Fruit fly (Drosophila melanogaster) whole organism, embryonic: ENCODE results near the gene CBP.
A peak's percentile ranks its signal among the peaks of the same experiment; 100 is the strongest.

Experiments used
- Asciz ChIP-seq: fragments of 200-800 bp; sonication (Bioruptor generic); optimal IDR thresholded peaks from 2 replicates; lab custom pipeline; 2017; ENCODE audit warnings: missing biosample characterization, mild to moderate bottlenecking, missing genetic modification characterization, missing genetic modification reagents
- C15 ChIP-seq: fragments of 200-800 bp; sonication (Bioruptor generic); IDR thresholded peaks from 3 replicates; pipeline ENCODE4 v1.3.6; 2022; ENCODE audit warnings: missing biosample characterization, missing genetic modification characterization
- CG10959 ChIP-seq: fragments of 200-800 bp; sonication (Bioruptor generic); IDR thresholded peaks from 2 replicates; pipeline ENCODE4 v1.3.6; 2022; ENCODE audit warnings: missing biosample characterization, missing genetic modification characterization
- CG11560 ChIP-seq: fragments of 200-800 bp; sonication (Bioruptor generic); IDR thresholded peaks from 3 replicates; pipeline ENCODE4 v1.3.6; 2022; ENCODE audit warnings: missing biosample characterization, missing genetic modification characterization
- CG12236 ChIP-seq: fragments of 200-800 bp; sonication (Bioruptor generic); optimal IDR thresholded peaks from 2 replicates; lab custom pipeline; 2016; ENCODE audit warnings: missing biosample characterization, missing genetic modification characterization
- CG13624 ChIP-seq: fragments of 200-800 bp; sonication (Bioruptor generic); optimal IDR thresholded peaks from 2 replicates; lab custom pipeline; 2016; ENCODE audit warnings: missing biosample characterization, missing genetic modification characterization
- CG1647 ChIP-seq: fragments of 200-800 bp; sonication (Bioruptor generic); optimal IDR thresholded peaks from 3 replicates; lab custom pipeline; 2016; ENCODE audit warnings: missing biosample characterization, missing genetic modification characterization
- CG2120 ChIP-seq: fragments of 200-800 bp; sonication (Bioruptor generic); optimal IDR thresholded peaks from 3 replicates; lab custom pipeline; 2016; ENCODE audit warnings: missing biosample characterization, missing genetic modification characterization
- CG2202 ChIP-seq: fragments of 200-800 bp; sonication (Bioruptor generic); optimal IDR thresholded peaks from 2 replicates; lab custom pipeline; 2018; ENCODE audit warnings: missing biosample characterization, mild to moderate bottlenecking, missing genetic modification characterization
- CG30403 ChIP-seq: fragments of 200-800 bp; sonication (Bioruptor generic); optimal IDR thresholded peaks from 3 replicates; lab custom pipeline; 2016; ENCODE audit warnings: missing biosample characterization, missing genetic modification characterization
- CG3065 ChIP-seq: fragments of 200-800 bp; sonication (Bioruptor generic); optimal IDR thresholded peaks from 2 replicates; lab custom pipeline; 2016; ENCODE audit warnings: missing biosample characterization, missing genetic modification characterization
- CG31388 ChIP-seq: fragments of 200-800 bp; sonication (Bioruptor generic); optimal IDR thresholded peaks from 2 replicates; lab custom pipeline; 2016; ENCODE audit warnings: missing biosample characterization, missing genetic modification characterization
- CG32532 ChIP-seq: fragments of 200-800 bp; sonication (Bioruptor generic); IDR thresholded peaks from 2 replicates; pipeline ENCODE4 v1.3.6; 2022; ENCODE audit warnings: missing biosample characterization, missing genetic modification characterization
- CG6791 ChIP-seq: fragments of 200-800 bp; sonication (Bioruptor generic); IDR thresholded peaks from 3 replicates; pipeline ENCODE4 v1.3.6; 2022; ENCODE audit warnings: missing biosample characterization, missing genetic modification characterization; ENCODE audit not compliant: partially characterized antibody
- CG6813 ChIP-seq: fragments of 200-800 bp; sonication (Bioruptor generic); optimal IDR thresholded peaks from 2 replicates; lab custom pipeline; 2017; ENCODE audit warnings: missing biosample characterization, missing genetic modification characterization, mild to moderate bottlenecking, moderate library complexity, missing genetic modification reagents
- CG8089 ChIP-seq: fragments of 200-800 bp; sonication (Bioruptor generic); optimal IDR thresholded peaks from 3 replicates; lab custom pipeline; 2016; ENCODE audit warnings: missing biosample characterization, missing genetic modification characterization
- CG8359 ChIP-seq: fragments of 200-800 bp; sonication (Bioruptor generic); optimal IDR thresholded peaks from 2 replicates; lab custom pipeline; 2017; ENCODE audit warnings: missing biosample characterization, mild to moderate bottlenecking, missing genetic modification characterization, borderline replicate concordance
- CG9215 ChIP-seq: fragments of 200-800 bp; sonication (Bioruptor generic); IDR thresholded peaks from 2 replicates; pipeline ENCODE4 v1.3.6; 2022; ENCODE audit warnings: missing biosample characterization, missing genetic modification characterization
- CG9437 ChIP-seq: fragments of 200-800 bp; sonication (Bioruptor generic); optimal IDR thresholded peaks from 2 replicates; lab custom pipeline; 2018; ENCODE audit warnings: missing biosample characterization, mild to moderate bottlenecking, missing genetic modification characterization
- CrebB ChIP-seq: fragments of 200-800 bp; sonication (Bioruptor generic); optimal IDR thresholded peaks from 3 replicates; lab custom pipeline; 2018; ENCODE audit warnings: missing biosample characterization, mild to moderate bottlenecking, missing genetic modification characterization
- Dbx ChIP-seq: fragments of 200-800 bp; sonication (Bioruptor generic); IDR thresholded peaks from 3 replicates; pipeline ENCODE4 v1.3.6; 2022; ENCODE audit warnings: missing biosample characterization, missing genetic modification characterization
- Doc2 ChIP-seq: fragments of 200-800 bp; sonication (Bioruptor generic); IDR thresholded peaks from 2 replicates; pipeline ENCODE4 v1.3.6; 2022; ENCODE audit warnings: missing biosample characterization, missing genetic modification characterization
- ERR ChIP-seq: fragments of 200-800 bp; sonication (Bioruptor generic); optimal IDR thresholded peaks from 2 replicates; lab custom pipeline; 2016; ENCODE audit warnings: missing biosample characterization, missing genetic modification characterization
- Ets65A ChIP-seq: fragments of 200-800 bp; sonication (Bioruptor generic); peaks from one replicate; lab custom pipeline; 2016; ENCODE audit warnings: missing biosample characterization, missing genetic modification characterization
- Mes4 ChIP-seq: fragments of 200-800 bp; sonication (Bioruptor generic); optimal IDR thresholded peaks from 2 replicates; lab custom pipeline; 2016; ENCODE audit warnings: missing biosample characterization, missing genetic modification characterization
- Mrtf ChIP-seq: fragments of 200-800 bp; sonication (Bioruptor generic); IDR thresholded peaks from 3 replicates; pipeline ENCODE4 v1.3.6; 2022; ENCODE audit warnings: missing biosample characterization, missing genetic modification characterization
- NFAT ChIP-seq: fragments of 200-800 bp; sonication (Bioruptor generic); IDR thresholded peaks from 2 replicates; pipeline ENCODE4 v1.3.6; 2022; ENCODE audit warnings: missing biosample characterization, missing genetic modification characterization
- Neu2 ChIP-seq: fragments of 200-800 bp; sonication (Bioruptor generic); optimal IDR thresholded peaks from 3 replicates; lab custom pipeline; 2016; ENCODE audit warnings: missing biosample characterization, missing genetic modification characterization, borderline replicate concordance
- Sin3A ChIP-seq: fragments of >200 bp; optimal IDR thresholded peaks from 2 replicates; lab custom pipeline; 2018
- Sry-β ChIP-seq: fragments of 200-800 bp; sonication (Bioruptor generic); optimal IDR thresholded peaks from 2 replicates; lab custom pipeline; 2018; ENCODE audit warnings: missing biosample characterization, mild to moderate bottlenecking, missing genetic modification characterization, moderate library complexity
- Taf1 ChIP-seq: fragments of 200-800 bp; sonication (Bioruptor generic); IDR thresholded peaks from 2 replicates; pipeline ENCODE4 v1.3.6; 2022; ENCODE audit warnings: missing biosample characterization, missing genetic modification characterization
- ab ChIP-seq: fragments of 200-800 bp; sonication (Bioruptor generic); optimal IDR thresholded peaks from 2 replicates; lab custom pipeline; 2016; ENCODE audit warnings: missing biosample characterization, missing genetic modification characterization
- bbx ChIP-seq: fragments of 200-800 bp; sonication (Bioruptor generic); IDR thresholded peaks from 2 replicates; pipeline ENCODE4 v1.3.6; 2022; ENCODE audit warnings: missing biosample characterization, missing genetic modification characterization; ENCODE audit not compliant: partially characterized antibody
- bigmax ChIP-seq: fragments of 200-800 bp; sonication (Bioruptor generic); optimal IDR thresholded peaks from 2 replicates; lab custom pipeline; 2018; ENCODE audit warnings: missing biosample characterization, mild to moderate bottlenecking, missing genetic modification characterization
- cad ChIP-seq: fragments of >200 bp; optimal IDR thresholded peaks from 2 replicates; lab custom pipeline; 2017; ENCODE audit warnings: missing biosample characterization, missing genetic modification characterization
- da ChIP-seq: fragments of 200-800 bp; sonication (Bioruptor generic); optimal IDR thresholded peaks from 2 replicates; lab custom pipeline; 2016; ENCODE audit warnings: missing biosample characterization, missing genetic modification characterization
- eve ChIP-seq, 2 experiments: fragments of >200 bp; optimal IDR thresholded peaks; 2 replicates each; lab custom pipeline; 2017; ENCODE audit warnings: missing biosample characterization in 2 of 2, missing genetic modification characterization in 2 of 2
- gce ChIP-seq: fragments of 200-800 bp; sonication (Bioruptor generic); IDR thresholded peaks from 3 replicates; pipeline ENCODE4 v1.3.6; 2022; ENCODE audit warnings: missing biosample characterization, missing genetic modification characterization
- gfzf ChIP-seq: fragments of 200-800 bp; sonication (Bioruptor generic); optimal IDR thresholded peaks from 2 replicates; lab custom pipeline; 2016; ENCODE audit warnings: missing biosample characterization, mild to moderate bottlenecking, missing genetic modification characterization, moderate library complexity
- gsb-n ChIP-seq: fragments of 200-800 bp; sonication (Bioruptor generic); optimal IDR thresholded peaks from 3 replicates; lab custom pipeline; 2018; ENCODE audit warnings: missing biosample characterization, mild to moderate bottlenecking, missing genetic modification characterization
- gt ChIP-seq: fragments of 200-800 bp; sonication (Bioruptor generic); IDR thresholded peaks from 2 replicates; pipeline ENCODE4 v1.3.6; 2022; ENCODE audit warnings: missing biosample characterization, missing genetic modification characterization
- kay ChIP-seq: fragments of 200-800 bp; sonication (Bioruptor generic); optimal IDR thresholded peaks from 2 replicates; lab custom pipeline; 2016; ENCODE audit warnings: missing biosample characterization, missing genetic modification characterization
- pan ChIP-seq, 4 experiments: fragments of >200 bp in 3 of 4; fragments of 200-800 bp in 1 of 4; sonication (Bioruptor generic) in 1 of 4; optimal IDR thresholded peaks in 3 of 4; IDR thresholded peaks in 1 of 4; 2 replicates each; pipeline versions ENCODE4 v1.3.6 to Lab custom; 2017 to 2022; ENCODE audit warnings: missing biosample characterization in 2 of 4, missing genetic modification characterization in 2 of 4, mixed read lengths in 1 of 4
- peb ChIP-seq: fragments of 200-800 bp; sonication (Bioruptor generic); IDR thresholded peaks from 2 replicates; pipeline ENCODE4 v1.3.6; 2022; ENCODE audit warnings: missing biosample characterization, missing genetic modification characterization
- pfk ChIP-seq: fragments of 200-800 bp; sonication (Bioruptor generic); optimal IDR thresholded peaks from 2 replicates; lab custom pipeline; 2018; ENCODE audit warnings: missing biosample characterization, mild to moderate bottlenecking, missing genetic modification characterization, moderate library complexity
- pho ChIP-seq: fragments of 200-800 bp; sonication (Bioruptor generic); optimal IDR thresholded peaks from 2 replicates; lab custom pipeline; 2016; ENCODE audit warnings: missing biosample characterization, missing genetic modification characterization
- scrt ChIP-seq: fragments of 200-800 bp; sonication (Bioruptor generic); optimal IDR thresholded peaks from 2 replicates; lab custom pipeline; 2018; ENCODE audit warnings: missing biosample characterization, mild to moderate bottlenecking, missing genetic modification characterization, moderate library complexity
- sd ChIP-seq: fragments of 200-800 bp; sonication (Bioruptor generic); optimal IDR thresholded peaks from 3 replicates; lab custom pipeline; 2018; ENCODE audit warnings: missing biosample characterization, mild to moderate bottlenecking, missing genetic modification characterization, moderate library complexity
- seq ChIP-seq: fragments of 200-800 bp; sonication (Bioruptor generic); IDR thresholded peaks from 2 replicates; pipeline ENCODE4 v1.3.6; 2022; ENCODE audit warnings: missing biosample characterization, missing genetic modification characterization
- sr ChIP-seq: fragments of 200-800 bp; sonication (Bioruptor generic); IDR thresholded peaks from 3 replicates; pipeline ENCODE4 v1.3.6; 2022; ENCODE audit warnings: missing biosample characterization, missing genetic modification characterization
- tna ChIP-seq: fragments of 200-800 bp; sonication (Bioruptor generic); IDR thresholded peaks from 2 replicates; pipeline ENCODE4 v1.3.6; 2022; ENCODE audit warnings: missing biosample characterization, missing genetic modification characterization; ENCODE audit not compliant: partially characterized antibody

The CBP gene

dm6 chrX:7324816-7325246, 12.3 kb upstream of the CBP start (continued):
- TF ChIP-seq pan (optimal IDR thresholded peaks at IDR 0.05; lab: Kevin White, UChicago) (no peak), pan (GFP tag; optimal IDR thresholded peaks at IDR 0.05 in 1 of 2, IDR thresholded peaks at IDR 0.05 in 1 of 2) (peak in 1 of 2 experiments; percentile 96), Ets65A (GFP tag; lab: Kevin White, UChicago) (peak; percentile 94), sr (peak; percentile 80; the same call in 2 of the 3 replicates), NFAT (GFP tag; lab: Robert Waterston, UW) (peak; percentile 75; the same call in 1 of the 2 replicates), CG3065 (peak; percentile 88), ERR (GFP tag; lab: Kevin White, UChicago) (peak; percentile 14), gfzf (GFP tag; lab: Kevin White, UChicago) (no peak), CG10959 (GFP tag; lab: Robert Waterston, UW) (peak; percentile 94), gsb-n (peak; percentile 99), Doc2 (GFP tag; lab: Robert Waterston, UW) (peak; percentile 64; the same call in 1 of the 2 replicates), scrt (peak; percentile 92), Neu2 (GFP tag; lab: Kevin White, UChicago) (no peak), CG32532 (GFP tag; lab: Robert Waterston, UW) (peak; percentile 94), pfk (peak; percentile 15), pho (GFP tag; lab: Kevin White, UChicago) (peak; percentile 78), Mes4 (GFP tag; lab: Kevin White, UChicago) (peak; percentile 76), Dbx (peak; percentile 88), Sry-β (GFP tag; lab: Kevin White, UChicago) (peak; percentile 59), CG2202 (tag; lab: Kevin White, UChicago) (peak; percentile 96), Mrtf (peak; percentile 92), CG9215 (peak; percentile 84), ab (GFP tag; lab: Kevin White, UChicago) (peak; percentile 29), bigmax (GFP tag; lab: Kevin White, UChicago) (peak; percentile 68), C15 (GFP tag; lab: Robert Waterston, UW) (peak; percentile 59; the same call in 2 of the 3 replicates), eve (GFP tag; optimal IDR thresholded peaks at IDR 0.05; lab: Kevin White, UChicago) (peak; percentile 14 to 98), Taf1 (GFP tag; lab: Robert Waterston, UW) (peak; percentile 87), CrebB (tag; lab: Kevin White, UChicago) (peak; percentile 95), CG6791 (no peak; the same call in 2 of the 3 replicates), CG2120 (peak; percentile 88), gce (GFP tag; lab: Robert Waterston, UW) (peak; percentile 94), CG12236 (GFP tag; lab: Kevin White, UChicago) (peak; percentile 75), gt (GFP tag; lab: Robert Waterston, UW) (peak; percentile 79), Asciz (GFP tag; lab: Kevin White, UChicago) (peak; percentile 96), CG8089 (GFP tag; lab: Kevin White, UChicago) (peak; percentile 64), sd (peak; percentile 94), da (GFP tag; lab: Kevin White, UChicago) (peak; percentile 81), CG11560 (tag; lab: Robert Waterston, UW) (peak; percentile 82), peb (peak; percentile 87), CG9437 (GFP tag; lab: Kevin White, UChicago) (peak; percentile 91), CG8359 (GFP tag; lab: Kevin White, UChicago) (peak; percentile 93), CG13624 (GFP tag; lab: Kevin White, UChicago) (peak; percentile 60), CG6813 (GFP tag; lab: Kevin White, UChicago) (peak; percentile 97), kay (GFP tag; lab: Kevin White, UChicago) (peak; percentile 88), Sin3A (lab: Kevin White, UChicago) (no peak), CG1647 (GFP tag; lab: Kevin White, UChicago) (peak; percentile 66), tna (GFP tag; lab: Robert Waterston, UW) (no peak), cad (GFP tag; lab: Kevin White, UChicago) (no peak), seq (peak; percentile 94), CG31388 (GFP tag; lab: Kevin White, UChicago) (peak; percentile 83), bbx (GFP tag; lab: Robert Waterston, UW) (0 out of 2 replicates have a peak, but pooled peaks have one; percentile 12), CG30403 (peak; percentile 96)
